Fruit fly (Drosophila melanogaster) whole organism, embryonic: ENCODE measurements around the gene Zip88E.

ENCODE experiments used
- ATbp ChIP-seq: fragments of 200-800 bp; sonication (Bioruptor generic); optimal IDR thresholded peaks from 2 replicates; lab custom pipeline; 2017; ENCODE audit warnings: missing biosample characterization, mild to moderate bottlenecking, missing genetic modification characterization, missing genetic modification reagents
- CG10462 ChIP-seq: fragments of 200-800 bp; sonication (Bioruptor generic); optimal IDR thresholded peaks from 2 replicates; lab custom pipeline; 2016; ENCODE audit warnings: missing biosample characterization, missing genetic modification characterization
- CG12769 ChIP-seq: fragments of 200-800 bp; sonication (Bioruptor generic); optimal IDR thresholded peaks from 2 replicates; lab custom pipeline; 2019; ENCODE audit warnings: missing biosample characterization, mild to moderate bottlenecking, missing genetic modification characterization, moderate library complexity
- CG13894 ChIP-seq: fragments of 200-800 bp; sonication (Bioruptor generic); optimal IDR thresholded peaks from 3 replicates; lab custom pipeline; 2018; ENCODE audit warnings: missing biosample characterization, mild to moderate bottlenecking, missing genetic modification characterization, moderate library complexity
- CG1603 ChIP-seq: fragments of 200-800 bp; sonication (Bioruptor generic); optimal IDR thresholded peaks from 2 replicates; lab custom pipeline; 2019; ENCODE audit warnings: missing biosample characterization, mild to moderate bottlenecking, missing genetic modification characterization, moderate library complexity
- CG16779 ChIP-seq: fragments of 200-800 bp; sonication (Bioruptor generic); IDR thresholded peaks from 2 replicates; pipeline ENCODE4 v1.3.6; 2022; ENCODE audit warnings: missing biosample characterization, missing genetic modification characterization
- CG18764 ChIP-seq: fragments of 200-800 bp; sonication (Bioruptor generic); optimal IDR thresholded peaks from 3 replicates; lab custom pipeline; 2016; ENCODE audit warnings: missing biosample characterization, missing genetic modification characterization
- CG2120 ChIP-seq: fragments of 200-800 bp; sonication (Bioruptor generic); optimal IDR thresholded peaks from 3 replicates; lab custom pipeline; 2016; ENCODE audit warnings: missing biosample characterization, missing genetic modification characterization
- CG31224 ChIP-seq: fragments of 200-800 bp; sonication (Bioruptor generic); IDR thresholded peaks from 2 replicates; pipeline ENCODE4 v1.3.6; 2022; ENCODE audit warnings: missing biosample characterization, missing genetic modification characterization
- CG31365 ChIP-seq: fragments of 200-800 bp; sonication (Bioruptor generic); optimal IDR thresholded peaks from 2 replicates; lab custom pipeline; 2018; ENCODE audit warnings: missing biosample characterization, mild to moderate bottlenecking, missing genetic modification characterization
- CG4617 ChIP-seq: fragments of 200-800 bp; sonication (Bioruptor generic); optimal IDR thresholded peaks from 3 replicates; lab custom pipeline; 2016; ENCODE audit warnings: missing biosample characterization, missing genetic modification characterization, borderline replicate concordance
- CG4820 ChIP-seq: fragments of 200-800 bp; sonication (Bioruptor generic); optimal IDR thresholded peaks from 3 replicates; lab custom pipeline; 2016; ENCODE audit warnings: missing biosample characterization, missing genetic modification characterization
- CG6654 ChIP-seq: fragments of 200-800 bp; sonication (Bioruptor generic); optimal IDR thresholded peaks from 2 replicates; lab custom pipeline; 2017; ENCODE audit warnings: missing biosample characterization, mild to moderate bottlenecking, missing genetic modification characterization
- CG6683 ChIP-seq: fragments of 200-800 bp; sonication (Bioruptor generic); optimal IDR thresholded peaks from 2 replicates; lab custom pipeline; 2017; ENCODE audit warnings: missing biosample characterization, mild to moderate bottlenecking, missing genetic modification characterization, missing genetic modification reagents
- CG6791 ChIP-seq: fragments of 200-800 bp; sonication (Bioruptor generic); IDR thresholded peaks from 3 replicates; pipeline ENCODE4 v1.3.6; 2022; ENCODE audit warnings: missing biosample characterization, missing genetic modification characterization; ENCODE audit not compliant: partially characterized antibody
- CG6813 ChIP-seq: fragments of 200-800 bp; sonication (Bioruptor generic); optimal IDR thresholded peaks from 2 replicates; lab custom pipeline; 2017; ENCODE audit warnings: missing biosample characterization, missing genetic modification characterization, mild to moderate bottlenecking, moderate library complexity, missing genetic modification reagents
- CG8944 ChIP-seq: fragments of 200-800 bp; sonication (Bioruptor generic); optimal IDR thresholded peaks from 3 replicates; lab custom pipeline; 2016; ENCODE audit warnings: missing biosample characterization, missing genetic modification characterization
- D19A ChIP-seq: fragments of 200-800 bp; optimal IDR thresholded peaks from 3 replicates; lab custom pipeline; 2019; ENCODE audit warnings: missing biosample characterization, mild to moderate bottlenecking, missing genetic modification characterization, moderate library complexity
- Dek ChIP-seq: fragments of 200-800 bp; sonication (Bioruptor generic); optimal IDR thresholded peaks from 3 replicates; lab custom pipeline; 2019; ENCODE audit warnings: missing biosample characterization, mild to moderate bottlenecking, missing genetic modification characterization, moderate library complexity
- E2f2 ChIP-seq: fragments of 200-800 bp; sonication (Bioruptor generic); IDR thresholded peaks from 2 replicates; pipeline ENCODE4 v1.3.6; 2022; ENCODE audit warnings: missing biosample characterization, missing genetic modification characterization
- ERR ChIP-seq: fragments of 200-800 bp; sonication (Bioruptor generic); optimal IDR thresholded peaks from 2 replicates; lab custom pipeline; 2016; ENCODE audit warnings: missing biosample characterization, missing genetic modification characterization
- Fer2 ChIP-seq: fragments of 200-800 bp; sonication (Bioruptor generic); optimal IDR thresholded peaks from 2 replicates; lab custom pipeline; 2018; ENCODE audit warnings: missing biosample characterization, mild to moderate bottlenecking, missing genetic modification characterization, moderate library complexity
- Fer3 ChIP-seq: fragments of 200-800 bp; sonication (Bioruptor generic); optimal IDR thresholded peaks from 2 replicates; lab custom pipeline; 2018; ENCODE audit warnings: missing biosample characterization, mild to moderate bottlenecking, missing genetic modification characterization, moderate library complexity
- Gsc ChIP-seq: fragments of 200-800 bp; sonication (Bioruptor generic); IDR thresholded peaks from 2 replicates; pipeline ENCODE4 v1.3.6; 2022; ENCODE audit warnings: missing biosample characterization, missing genetic modification characterization
- HLH3B ChIP-seq: fragments of 200-800 bp; sonication (Bioruptor generic); IDR thresholded peaks from 2 replicates; pipeline ENCODE4 v1.3.6; 2022; ENCODE audit warnings: missing biosample characterization, missing genetic modification characterization
- Jarid2 ChIP-seq: fragments of 200-800 bp; sonication (Bioruptor generic); optimal IDR thresholded peaks from 3 replicates; lab custom pipeline; 2017; ENCODE audit warnings: mild to moderate bottlenecking, missing biosample characterization, missing genetic modification reagents, missing genetic modification characterization
- Side ChIP-seq: fragments of 200-800 bp; sonication (Bioruptor generic); optimal IDR thresholded peaks from 2 replicates; lab custom pipeline; 2016; ENCODE audit warnings: missing biosample characterization, missing genetic modification characterization
- Ssrp ChIP-seq: fragments of 200-800 bp; sonication (Bioruptor generic); optimal IDR thresholded peaks from 2 replicates; lab custom pipeline; 2018; ENCODE audit warnings: missing biosample characterization, mild to moderate bottlenecking, missing genetic modification characterization, moderate library complexity
- YL-1 ChIP-seq: fragments of 200-800 bp; sonication (Bioruptor generic); optimal IDR thresholded peaks from 3 replicates; lab custom pipeline; 2017; ENCODE audit warnings: missing biosample characterization, mild to moderate bottlenecking, missing genetic modification characterization
- ap ChIP-seq: fragments of 200-800 bp; sonication (Bioruptor generic); IDR thresholded peaks from 2 replicates; pipeline ENCODE4 v1.3.6; 2022; ENCODE audit warnings: missing biosample characterization, missing genetic modification characterization
- bcd ChIP-seq: fragments of 200-800 bp; sonication (Bioruptor generic); optimal IDR thresholded peaks from 2 replicates; lab custom pipeline; 2017; ENCODE audit warnings: missing biosample characterization, mild to moderate bottlenecking, missing genetic modification characterization
- cato ChIP-seq: fragments of 200-800 bp; sonication (Bioruptor generic); optimal IDR thresholded peaks from 2 replicates; lab custom pipeline; 2016; ENCODE audit warnings: missing biosample characterization, missing genetic modification characterization, borderline replicate concordance
- chm ChIP-seq: fragments of 200-800 bp; sonication (Bioruptor generic); IDR thresholded peaks from 2 replicates; pipeline ENCODE4 v1.3.6; 2022; ENCODE audit warnings: missing biosample characterization, missing genetic modification characterization
- crc ChIP-seq: fragments of 200-800 bp; sonication (Bioruptor generic); optimal IDR thresholded peaks from 2 replicates; lab custom pipeline; 2016; ENCODE audit warnings: missing biosample characterization, missing genetic modification characterization
- dan ChIP-seq: fragments of 200-800 bp; sonication (Bioruptor generic); IDR thresholded peaks from 2 replicates; pipeline ENCODE4 v1.3.6; 2022; ENCODE audit warnings: missing biosample characterization, missing genetic modification characterization
- ems ChIP-seq: fragments of 200-800 bp; sonication (Bioruptor generic); optimal IDR thresholded peaks from 3 replicates; lab custom pipeline; 2016; ENCODE audit warnings: missing biosample characterization, missing genetic modification characterization
- gro ChIP-seq: fragments of 200-800 bp; sonication (Bioruptor generic); optimal IDR thresholded peaks from 2 replicates; lab custom pipeline; 2016; ENCODE audit warnings: missing biosample characterization, missing genetic modification characterization
- gsb ChIP-seq: fragments of 200-800 bp; sonication (Bioruptor generic); IDR thresholded peaks from 2 replicates; pipeline ENCODE4 v1.3.6; 2022; ENCODE audit warnings: missing biosample characterization, missing genetic modification characterization
- jigr1 ChIP-seq: fragments of 200-800 bp; sonication (Bioruptor generic); IDR thresholded peaks from 3 replicates; pipeline ENCODE4 v1.3.6; 2022; ENCODE audit warnings: missing biosample characterization, missing genetic modification characterization
- mam ChIP-seq: fragments of 200-800 bp; sonication (Bioruptor generic); optimal IDR thresholded peaks from 3 replicates; lab custom pipeline; 2016; ENCODE audit warnings: missing biosample characterization, missing genetic modification characterization
- mld ChIP-seq: fragments of 200-800 bp; sonication (Bioruptor generic); IDR thresholded peaks from 3 replicates; pipeline ENCODE4 v1.3.6; 2022; ENCODE audit warnings: missing biosample characterization, missing genetic modification characterization; ENCODE audit not compliant: partially characterized antibody
- peb ChIP-seq: fragments of 200-800 bp; sonication (Bioruptor generic); IDR thresholded peaks from 2 replicates; pipeline ENCODE4 v1.3.6; 2022; ENCODE audit warnings: missing biosample characterization, missing genetic modification characterization
- pum ChIP-seq: fragments of 200-800 bp; sonication (Bioruptor generic); optimal IDR thresholded peaks from 2 replicates; lab custom pipeline; 2016; ENCODE audit warnings: missing biosample characterization, missing genetic modification characterization
- pzg ChIP-seq: fragments of 200-800 bp; sonication (Bioruptor generic); optimal IDR thresholded peaks from 3 replicates; lab custom pipeline; 2018; ENCODE audit warnings: missing biosample characterization, mild to moderate bottlenecking, missing genetic modification characterization, moderate library complexity
- sens-2 ChIP-seq: fragments of 200-800 bp; sonication (Bioruptor generic); IDR thresholded peaks from 2 replicates; pipeline ENCODE4 v1.3.6; 2022; ENCODE audit warnings: missing biosample characterization, missing genetic modification characterization
- trh ChIP-seq: fragments of 200-800 bp; sonication (Bioruptor generic); optimal IDR thresholded peaks from 2 replicates; lab custom pipeline; 2016; ENCODE audit warnings: missing biosample characterization, missing genetic modification characterization
- twi ChIP-seq: fragments of 200-800 bp; optimal IDR thresholded peaks from 2 replicates; lab custom pipeline; 2019; ENCODE audit warnings: missing biosample characterization, mild to moderate bottlenecking, missing genetic modification characterization, moderate library complexity
- usp ChIP-seq: fragments of >200 bp; optimal IDR thresholded peaks from 2 replicates; lab custom pipeline; 2017; ENCODE audit warnings: missing biosample characterization, missing genetic modification characterization
- wor ChIP-seq: fragments of 200-800 bp; sonication (Bioruptor generic); IDR thresholded peaks from 2 replicates; pipeline ENCODE4 v1.3.6; 2022; ENCODE audit warnings: missing biosample characterization, missing genetic modification characterization
- zen2 ChIP-seq: fragments of 200-800 bp; sonication (Bioruptor generic); IDR thresholded peaks from 3 replicates; pipeline ENCODE4 v1.3.6; 2022; ENCODE audit warnings: missing biosample characterization, missing genetic modification characterization; ENCODE audit not compliant: partially characterized antibody

Zip88E gene

DNA sequence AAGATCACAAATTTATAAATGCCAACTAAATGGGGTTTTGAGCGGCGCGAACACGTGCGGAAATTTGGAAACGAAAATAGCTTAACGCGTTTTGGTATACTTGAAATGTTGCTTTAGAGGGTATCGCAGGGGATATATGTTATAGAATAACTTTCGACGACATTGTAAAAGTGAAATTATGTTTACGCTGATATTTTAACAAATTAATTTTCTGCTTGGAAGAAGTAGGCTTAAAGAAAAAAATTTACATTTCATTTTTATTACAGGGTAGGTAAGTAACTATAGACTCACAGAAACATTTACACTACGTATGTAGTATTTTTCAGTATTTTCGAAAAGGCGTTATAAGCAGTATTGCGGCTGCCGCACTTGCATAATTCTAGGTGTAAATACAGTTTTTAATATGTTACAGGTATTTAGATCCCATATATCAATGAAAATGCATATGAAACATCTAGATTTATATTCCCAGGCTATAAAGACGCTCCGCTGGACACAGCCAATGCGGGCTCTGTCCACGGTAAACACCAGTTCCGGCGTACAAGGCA, 39.1 kb upstream of the Zip88E start, which contains the start of the genes Art3 and mRpS10 (continued):
- TF ChIP-seq mld (GFP tag; lab: Robert Waterston, UW) (no peak), chm (peak; percentile 100), cato (GFP tag; lab: Kevin White, UChicago) (peak; percentile 100), gsb (GFP tag; lab: Robert Waterston, UW) (peak; percentile 100), usp (GFP tag; lab: Kevin White, UChicago) (no peak), jigr1 (GFP tag; lab: Robert Waterston, UW) (peak; percentile 99), CG13894 (tag; lab: Kevin White, UChicago) (peak; percentile 100), ems (GFP tag; lab: Kevin White, UChicago) (peak; percentile 100), YL-1 (GFP tag; lab: Kevin White, UChicago) (peak; percentile 100), wor (peak; percentile 100), sens-2 (peak; percentile 100), pzg (GFP tag; lab: Kevin White, UChicago) (peak; percentile 76), D19A (peak; percentile 99), ap (GFP tag; lab: Robert Waterston, UW) (peak; percentile 100), Gsc (peak; percentile 99), ATbp (GFP tag; lab: Kevin White, UChicago) (peak; percentile 99), mam (GFP tag; lab: Kevin White, UChicago) (peak; percentile 100), CG4617 (GFP tag; lab: Kevin White, UChicago) (peak; percentile 100), CG31365 (tag; lab: Kevin White, UChicago) (peak; percentile 95), CG16779 (peak; percentile 100), trh (GFP tag; lab: Kevin White, UChicago) (peak; percentile 100), CG6654 (GFP tag; lab: Kevin White, UChicago) (peak; percentile 96), E2f2 (GFP tag; lab: Robert Waterston, UW) (peak; percentile 96), CG10462 (GFP tag; lab: Kevin White, UChicago) (peak; percentile 100), Ssrp (tag; lab: Kevin White, UChicago) (peak; percentile 100), Jarid2 (GFP tag; lab: Kevin White, UChicago) (no peak), CG31224 (GFP tag; lab: Robert Waterston, UW) (peak; percentile 99), ERR (GFP tag; lab: Kevin White, UChicago) (peak; percentile 98), Fer3 (peak; percentile 100), bcd (peak; percentile 100), pum (peak; percentile 100), CG1603 (tag; lab: Kevin White, UChicago) (peak; percentile 99), CG6683 (GFP tag; lab: Kevin White, UChicago) (peak; percentile 99), HLH3B (GFP tag; lab: Robert Waterston, UW) (peak; percentile 100), zen2 (GFP tag; lab: Robert Waterston, UW) (no peak), CG6791 (GFP tag; lab: Robert Waterston, UW) (no peak), CG6813 (GFP tag; lab: Kevin White, UChicago) (peak; percentile 100), CG12769 (tag; lab: Kevin White, UChicago) (peak; percentile 100), gro (GFP tag; lab: Kevin White, UChicago) (peak; percentile 100), dan (GFP tag; lab: Robert Waterston, UW) (peak; percentile 99), CG8944 (GFP tag; lab: Kevin White, UChicago) (peak; percentile 100), Fer2 (tag; lab: Kevin White, UChicago) (peak; percentile 100), Dek (peak; percentile 100), CG4820 (peak; percentile 99), peb (GFP tag; lab: Robert Waterston, UW) (peak; percentile 100), CG2120 (GFP tag; lab: Kevin White, UChicago) (peak; percentile 100), CG18764 (GFP tag; lab: Kevin White, UChicago) (peak; percentile 100), Side (GFP tag; lab: Kevin White, UChicago) (peak; percentile 100), crc (GFP tag; lab: Kevin White, UChicago) (peak; percentile 99), twi (tag; lab: Kevin White, UChicago) (peak; percentile 100)
